ENCODE assay signal across 1 fruit fly cellular context in the genomic region with DNA sequence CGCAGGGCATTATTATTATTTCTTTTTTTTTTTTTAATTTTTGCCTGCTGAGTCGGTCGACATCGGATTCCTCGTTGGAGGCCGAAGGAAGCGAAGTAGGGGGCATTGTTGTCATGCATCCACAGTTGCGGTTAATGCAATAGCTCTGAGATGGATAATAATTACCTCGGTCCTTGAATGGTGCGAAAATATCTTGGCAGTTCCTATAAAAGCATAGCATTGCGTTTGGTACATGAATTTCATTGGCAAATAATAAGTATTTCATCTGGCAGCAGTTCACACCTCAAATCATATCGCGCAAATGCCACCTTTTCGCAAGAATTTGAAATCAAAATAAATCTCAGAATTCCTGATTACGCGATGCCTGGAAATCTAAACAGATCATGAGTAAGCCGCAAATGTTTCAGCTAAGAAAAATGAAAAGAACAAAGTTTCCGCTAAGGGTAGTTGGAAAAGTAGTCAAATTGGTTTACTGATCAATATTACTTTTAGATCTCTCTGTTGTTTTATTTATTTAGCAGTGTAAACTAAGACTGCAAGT.
TF ChIP-seq lines count a peak whose summit lies in the region.

No protein-coding gene starts in this region.

TF ChIP-seq in whole organism, prepupa, 60 proteins besides CTCF, POLR2A, EP300 and RAD21 (continued from another document):
- no peak for TF ChIP-seq CG15336 (GFP tag; IDR thresholded peaks at IDR 0.05; lab: Robert Waterston, UW)
- TF ChIP-seq CG32006 (GFP tag; optimal IDR thresholded peaks at IDR 0.05; lab: Kevin White, UChicago): peak; percentile 46
- no peak for TF ChIP-seq dsx (GFP tag; optimal IDR thresholded peaks at IDR 0.05; lab: Kevin White, UChicago; ENCODE audit: poor library complexity, severe bottlenecking)
- TF ChIP-seq salr (GFP tag; optimal IDR thresholded peaks at IDR 0.05; lab: Kevin White, UChicago): peak in 1 of 2 experiments; percentile 22
- no peak for TF ChIP-seq CG1621 (tag; optimal IDR thresholded peaks at IDR 0.05; lab: Kevin White, UChicago)
- TF ChIP-seq Sox15 (GFP tag; optimal IDR thresholded peaks at IDR 0.05; lab: Kevin White, UChicago): peak; percentile 49
- TF ChIP-seq CG11902 (GFP tag; optimal IDR thresholded peaks at IDR 0.05; lab: Kevin White, UChicago): no peak
- no peak for TF ChIP-seq CG9139 (GFP tag; optimal IDR thresholded peaks at IDR 0.05; lab: Kevin White, UChicago)
- peak; percentile 19 for TF ChIP-seq CG3032 (tag; optimal IDR thresholded peaks at IDR 0.05; lab: Kevin White, UChicago)
- no peak for TF ChIP-seq fkh (GFP tag; optimal IDR thresholded peaks at IDR 0.05; lab: Kevin White, UChicago)
- TF ChIP-seq achi (GFP tag; optimal IDR thresholded peaks at IDR 0.05; lab: Kevin White, UChicago): no peak
- peak; percentile 49 for TF ChIP-seq pdm3 (GFP tag; optimal IDR thresholded peaks at IDR 0.05; lab: Kevin White, UChicago)
- no peak for TF ChIP-seq CG4318 (GFP tag; optimal IDR thresholded peaks at IDR 0.05; lab: Kevin White, UChicago)
- peak in 1 of 2 experiments; percentile 20 for TF ChIP-seq ss (GFP tag; optimal IDR thresholded peaks at IDR 0.05; lab: Kevin White, UChicago)
- TF ChIP-seq CG6163 (GFP tag; IDR thresholded peaks at IDR 0.05; lab: Robert Waterston, UW): peak; percentile 18; the same call in 1 of the 3 replicates
- TF ChIP-seq Smox (GFP tag; optimal IDR thresholded peaks at IDR 0.05; lab: Kevin White, UChicago): peak; percentile 37
- TF ChIP-seq CG10631 (GFP tag; optimal IDR thresholded peaks at IDR 0.05; lab: Kevin White, UChicago): peak; percentile 31
- TF ChIP-seq Eip93F (GFP tag; optimal IDR thresholded peaks at IDR 0.05; lab: Kevin White, UChicago): no peak
- peak; percentile 28 for TF ChIP-seq Sox14 (GFP tag; optimal IDR thresholded peaks at IDR 0.05; lab: Kevin White, UChicago)
- peak; percentile 55 for TF ChIP-seq CG31627 (GFP tag; optimal IDR thresholded peaks at IDR 0.05; lab: Kevin White, UChicago)
- no peak for TF ChIP-seq fd85E (GFP tag; optimal IDR thresholded peaks at IDR 0.05; lab: Kevin White, UChicago)
- TF ChIP-seq Met (GFP tag; optimal IDR thresholded peaks at IDR 0.05; lab: Kevin White, UChicago): peak; percentile 42
- no peak for TF ChIP-seq CG6808 (GFP tag; optimal IDR thresholded peaks at IDR 0.05; lab: Kevin White, UChicago)
- peak; percentile 64 for TF ChIP-seq Hr39 (GFP tag; optimal IDR thresholded peaks at IDR 0.05; lab: Kevin White, UChicago)
- TF ChIP-seq CG16779 (tag; optimal IDR thresholded peaks at IDR 0.05; lab: Kevin White, UChicago): no peak
- no peak for TF ChIP-seq CG6854 (GFP tag; optimal IDR thresholded peaks at IDR 0.05; lab: Kevin White, UChicago)
- peak; percentile 20 for TF ChIP-seq acj6 (GFP tag; optimal IDR thresholded peaks at IDR 0.05; lab: Kevin White, UChicago)
- TF ChIP-seq dac (GFP tag; optimal IDR thresholded peaks at IDR 0.05; lab: Kevin White, UChicago): no peak
- peak; percentile 67 for TF ChIP-seq esn (GFP tag; optimal IDR thresholded peaks at IDR 0.05; lab: Kevin White, UChicago)
- peak; percentile 1 for TF ChIP-seq CG3919 (GFP tag; optimal IDR thresholded peaks at IDR 0.05; lab: Kevin White, UChicago)
